Fruit fly (Drosophila melanogaster) whole organism, embryonic: ENCODE data around the gene Rim2.

Source experiments
- ATbp ChIP-seq: fragments of 200-800 bp; sonication (Bioruptor generic); optimal IDR thresholded peaks from 2 replicates; lab custom pipeline; 2017; ENCODE audit warnings: missing biosample characterization, mild to moderate bottlenecking, missing genetic modification characterization, missing genetic modification reagents
- CG11456 ChIP-seq: fragments of 200-800 bp; sonication (Bioruptor generic); IDR thresholded peaks from 3 replicates; pipeline ENCODE4 v1.3.6; 2022; ENCODE audit warnings: missing biosample characterization, missing genetic modification characterization
- CG13287 ChIP-seq: fragments of 200-800 bp; sonication (Bioruptor generic); IDR thresholded peaks from 2 replicates; pipeline ENCODE4 v1.3.6; 2022; ENCODE audit warnings: missing biosample characterization, missing genetic modification characterization; ENCODE audit not compliant: partially characterized antibody
- CG15601 ChIP-seq: fragments of 200-800 bp; sonication (Bioruptor generic); optimal IDR thresholded peaks from 3 replicates; lab custom pipeline; 2019; ENCODE audit warnings: missing biosample characterization, mild to moderate bottlenecking, missing genetic modification characterization, moderate library complexity
- CG1602 ChIP-seq: fragments of 200-800 bp; sonication (Bioruptor generic); optimal IDR thresholded peaks from 3 replicates; lab custom pipeline; 2016; ENCODE audit warnings: missing biosample characterization, missing genetic modification characterization
- CG1603 ChIP-seq: fragments of 200-800 bp; sonication (Bioruptor generic); optimal IDR thresholded peaks from 2 replicates; lab custom pipeline; 2019; ENCODE audit warnings: missing biosample characterization, mild to moderate bottlenecking, missing genetic modification characterization, moderate library complexity
- CG16815 ChIP-seq: fragments of 200-800 bp; sonication (Bioruptor generic); optimal IDR thresholded peaks from 3 replicates; lab custom pipeline; 2017; ENCODE audit warnings: missing biosample characterization, mild to moderate bottlenecking, missing genetic modification characterization
- CG18476 ChIP-seq: fragments of 200-800 bp; sonication (Bioruptor generic); optimal IDR thresholded peaks from 2 replicates; lab custom pipeline; 2016; ENCODE audit warnings: missing biosample characterization, mild to moderate bottlenecking, missing genetic modification characterization
- CG2120 ChIP-seq: fragments of 200-800 bp; sonication (Bioruptor generic); optimal IDR thresholded peaks from 3 replicates; lab custom pipeline; 2016; ENCODE audit warnings: missing biosample characterization, missing genetic modification characterization
- CG30431 ChIP-seq: fragments of 200-800 bp; sonication (Bioruptor generic); optimal IDR thresholded peaks from 2 replicates; lab custom pipeline; 2017; ENCODE audit warnings: missing biosample characterization, missing genetic modification characterization
- CG31388 ChIP-seq: fragments of 200-800 bp; sonication (Bioruptor generic); optimal IDR thresholded peaks from 2 replicates; lab custom pipeline; 2016; ENCODE audit warnings: missing biosample characterization, missing genetic modification characterization
- CG4617 ChIP-seq: fragments of 200-800 bp; sonication (Bioruptor generic); optimal IDR thresholded peaks from 3 replicates; lab custom pipeline; 2016; ENCODE audit warnings: missing biosample characterization, missing genetic modification characterization, borderline replicate concordance
- CG4730 ChIP-seq: fragments of 200-800 bp; sonication (Bioruptor generic); IDR thresholded peaks from 2 replicates; pipeline ENCODE4 v1.3.6; 2022; ENCODE audit warnings: missing biosample characterization, missing genetic modification characterization
- CG4820 ChIP-seq: fragments of 200-800 bp; sonication (Bioruptor generic); optimal IDR thresholded peaks from 3 replicates; lab custom pipeline; 2016; ENCODE audit warnings: missing biosample characterization, missing genetic modification characterization
- CG5180 ChIP-seq: fragments of 200-800 bp; sonication (Bioruptor generic); optimal IDR thresholded peaks from 3 replicates; lab custom pipeline; 2017; ENCODE audit warnings: missing biosample characterization, missing genetic modification characterization, mild to moderate bottlenecking, moderate library complexity, missing genetic modification reagents
- CG6254 ChIP-seq: fragments of 200-800 bp; sonication (Bioruptor generic); optimal IDR thresholded peaks from 3 replicates; lab custom pipeline; 2017; ENCODE audit warnings: mild to moderate bottlenecking, missing biosample characterization, missing genetic modification reagents, missing genetic modification characterization
- CG6689 ChIP-seq: fragments of 200-800 bp; sonication (Bioruptor generic); IDR thresholded peaks from 2 replicates; pipeline ENCODE4 v1.3.6; 2022; ENCODE audit warnings: missing biosample characterization, missing genetic modification characterization
- CG7556 ChIP-seq: fragments of 200-800 bp; sonication (Bioruptor generic); optimal IDR thresholded peaks from 2 replicates; lab custom pipeline; 2017; ENCODE audit warnings: missing biosample characterization, mild to moderate bottlenecking, missing genetic modification characterization
- CG7786 ChIP-seq: fragments of 200-800 bp; sonication (Bioruptor generic); optimal IDR thresholded peaks from 2 replicates; lab custom pipeline; 2016; ENCODE audit warnings: missing biosample characterization, missing genetic modification characterization
- CG7987 ChIP-seq: fragments of 200-800 bp; sonication (Bioruptor generic); optimal IDR thresholded peaks from 2 replicates; lab custom pipeline; 2018; ENCODE audit warnings: missing biosample characterization, mild to moderate bottlenecking, missing genetic modification characterization, moderate library complexity
- CG8281 ChIP-seq: fragments of 200-800 bp; sonication (Bioruptor generic); optimal IDR thresholded peaks from 2 replicates; lab custom pipeline; 2018; ENCODE audit warnings: missing biosample characterization, mild to moderate bottlenecking, missing genetic modification characterization, moderate library complexity
- CG8388 ChIP-seq: fragments of 200-800 bp; sonication (Bioruptor generic); optimal IDR thresholded peaks from 2 replicates; lab custom pipeline; 2019; ENCODE audit warnings: missing biosample characterization, mild to moderate bottlenecking, missing genetic modification characterization, moderate library complexity
- CHES-1-like ChIP-seq: fragments of 200-800 bp; sonication (Bioruptor generic); optimal IDR thresholded peaks from 2 replicates; lab custom pipeline; 2016; ENCODE audit warnings: missing biosample characterization, missing genetic modification characterization
- CkIIα-i1 ChIP-seq: fragments of 200-800 bp; sonication (Bioruptor generic); IDR thresholded peaks from 2 replicates; pipeline ENCODE4 v1.3.6; 2022; ENCODE audit warnings: missing biosample characterization, missing genetic modification characterization
- D ChIP-seq, 2 experiments: fragments of 200-800 bp in 1 of 2; fragments of >200 bp in 1 of 2; sonication (Bioruptor generic) in 1 of 2; optimal IDR thresholded peaks; 2 replicates in 1 of 2; 3 replicates in 1 of 2; lab custom pipeline; 2017; ENCODE audit warnings: mild to moderate bottlenecking in 1 of 2, missing biosample characterization in 1 of 2, missing genetic modification characterization in 1 of 2, missing genetic modification reagents in 1 of 2
- D19B ChIP-seq: fragments of 200-800 bp; sonication (Bioruptor generic); optimal IDR thresholded peaks from 2 replicates; lab custom pipeline; 2017; ENCODE audit warnings: missing biosample characterization, mild to moderate bottlenecking, missing genetic modification characterization
- Dfd ChIP-seq, 2 experiments: fragments of >200 bp; optimal IDR thresholded peaks; 2 replicates each; lab custom pipeline; 2017; ENCODE audit warnings: missing biosample characterization in 2 of 2, missing genetic modification characterization in 2 of 2
- E2f1 ChIP-seq: fragments of 200-800 bp; sonication (Bioruptor generic); IDR thresholded peaks from 2 replicates; pipeline ENCODE4 v1.3.6; 2022; ENCODE audit warnings: missing biosample characterization, missing genetic modification characterization
- Fer3 ChIP-seq: fragments of 200-800 bp; sonication (Bioruptor generic); optimal IDR thresholded peaks from 2 replicates; lab custom pipeline; 2018; ENCODE audit warnings: missing biosample characterization, mild to moderate bottlenecking, missing genetic modification characterization, moderate library complexity
- HLH54F ChIP-seq: fragments of 200-800 bp; sonication (Bioruptor generic); optimal IDR thresholded peaks from 3 replicates; lab custom pipeline; 2016; ENCODE audit warnings: missing biosample characterization, missing genetic modification characterization
- Hr51 ChIP-seq, 2 experiments: fragments of 200-800 bp; sonication (Bioruptor generic); optimal IDR thresholded peaks; 2 replicates in 1 of 2; 3 replicates in 1 of 2; lab custom pipeline; 2016 to 2018; ENCODE audit warnings: missing biosample characterization in 2 of 2, missing genetic modification characterization in 2 of 2, mild to moderate bottlenecking in 1 of 2, moderate library complexity in 1 of 2
- Jarid2 ChIP-seq: fragments of 200-800 bp; sonication (Bioruptor generic); optimal IDR thresholded peaks from 3 replicates; lab custom pipeline; 2017; ENCODE audit warnings: mild to moderate bottlenecking, missing biosample characterization, missing genetic modification reagents, missing genetic modification characterization
- Lim3 ChIP-seq: fragments of 200-800 bp; sonication (Bioruptor generic); IDR thresholded peaks from 2 replicates; pipeline ENCODE4 v1.3.6; 2022; ENCODE audit warnings: missing biosample characterization, missing genetic modification characterization
- Max ChIP-seq: fragments of 200-800 bp; sonication (Bioruptor generic); optimal IDR thresholded peaks from 2 replicates; lab custom pipeline; 2016; ENCODE audit warnings: missing biosample characterization, mild to moderate bottlenecking, missing genetic modification characterization
- NC2α ChIP-seq: fragments of 200-800 bp; sonication (Bioruptor generic); optimal IDR thresholded peaks from 2 replicates; lab custom pipeline; 2016; ENCODE audit warnings: missing biosample characterization, missing genetic modification characterization
- NfI ChIP-seq: fragments of 200-800 bp; sonication (Bioruptor generic); optimal IDR thresholded peaks from 3 replicates; lab custom pipeline; 2018; ENCODE audit warnings: missing biosample characterization, mild to moderate bottlenecking, missing genetic modification characterization, moderate library complexity
- Pdp1 ChIP-seq, 2 experiments: fragments of 200-800 bp; sonication (Bioruptor generic); optimal IDR thresholded peaks; 3 replicates each; lab custom pipeline; 2016; ENCODE audit warnings: missing biosample characterization in 2 of 2, missing genetic modification characterization in 2 of 2, mild to moderate bottlenecking in 1 of 2, moderate library complexity in 1 of 2
- danr ChIP-seq: fragments of 200-800 bp; sonication (Bioruptor generic); IDR thresholded peaks from 2 replicates; pipeline ENCODE4 v1.3.6; 2022; ENCODE audit warnings: missing biosample characterization, missing genetic modification characterization
- fru ChIP-seq: fragments of >200 bp; optimal IDR thresholded peaks from 2 replicates; lab custom pipeline; 2017
- gem ChIP-seq: fragments of 200-800 bp; sonication (Bioruptor generic); optimal IDR thresholded peaks from 2 replicates; lab custom pipeline; 2019; ENCODE audit warnings: missing biosample characterization, mild to moderate bottlenecking, missing genetic modification characterization, moderate library complexity
- kah ChIP-seq: fragments of 200-800 bp; sonication (Bioruptor generic); optimal IDR thresholded peaks from 2 replicates; lab custom pipeline; 2018; ENCODE audit warnings: missing biosample characterization, mild to moderate bottlenecking, missing genetic modification characterization
- nerfin-2 ChIP-seq: fragments of 200-800 bp; sonication (Bioruptor generic); IDR thresholded peaks from 2 replicates; pipeline ENCODE4 v1.3.6; 2022; ENCODE audit warnings: missing biosample characterization, missing genetic modification characterization; ENCODE audit not compliant: partially characterized antibody
- peb ChIP-seq: fragments of 200-800 bp; sonication (Bioruptor generic); IDR thresholded peaks from 2 replicates; pipeline ENCODE4 v1.3.6; 2022; ENCODE audit warnings: missing biosample characterization, missing genetic modification characterization
- pita ChIP-seq: fragments of 200-800 bp; sonication (Bioruptor generic); optimal IDR thresholded peaks from 2 replicates; lab custom pipeline; 2017; ENCODE audit warnings: missing biosample characterization, mild to moderate bottlenecking, missing genetic modification characterization
- repo ChIP-seq: fragments of 200-800 bp; sonication (Bioruptor generic); optimal IDR thresholded peaks from 2 replicates; lab custom pipeline; 2016; ENCODE audit warnings: missing biosample characterization, missing genetic modification characterization
- sens ChIP-seq: fragments of 200-800 bp; sonication (Bioruptor generic); peaks from one replicate; lab custom pipeline; 2016; ENCODE audit warnings: missing biosample characterization, missing genetic modification characterization
- seq ChIP-seq: fragments of 200-800 bp; sonication (Bioruptor generic); IDR thresholded peaks from 2 replicates; pipeline ENCODE4 v1.3.6; 2022; ENCODE audit warnings: missing biosample characterization, missing genetic modification characterization
- trh ChIP-seq: fragments of 200-800 bp; sonication (Bioruptor generic); optimal IDR thresholded peaks from 2 replicates; lab custom pipeline; 2016; ENCODE audit warnings: missing biosample characterization, missing genetic modification characterization
- twi ChIP-seq: fragments of 200-800 bp; optimal IDR thresholded peaks from 2 replicates; lab custom pipeline; 2019; ENCODE audit warnings: missing biosample characterization, mild to moderate bottlenecking, missing genetic modification characterization, moderate library complexity
- zen2 ChIP-seq: fragments of 200-800 bp; sonication (Bioruptor generic); IDR thresholded peaks from 3 replicates; pipeline ENCODE4 v1.3.6; 2022; ENCODE audit warnings: missing biosample characterization, missing genetic modification characterization; ENCODE audit not compliant: partially characterized antibody

Gene Rim2

DNA sequence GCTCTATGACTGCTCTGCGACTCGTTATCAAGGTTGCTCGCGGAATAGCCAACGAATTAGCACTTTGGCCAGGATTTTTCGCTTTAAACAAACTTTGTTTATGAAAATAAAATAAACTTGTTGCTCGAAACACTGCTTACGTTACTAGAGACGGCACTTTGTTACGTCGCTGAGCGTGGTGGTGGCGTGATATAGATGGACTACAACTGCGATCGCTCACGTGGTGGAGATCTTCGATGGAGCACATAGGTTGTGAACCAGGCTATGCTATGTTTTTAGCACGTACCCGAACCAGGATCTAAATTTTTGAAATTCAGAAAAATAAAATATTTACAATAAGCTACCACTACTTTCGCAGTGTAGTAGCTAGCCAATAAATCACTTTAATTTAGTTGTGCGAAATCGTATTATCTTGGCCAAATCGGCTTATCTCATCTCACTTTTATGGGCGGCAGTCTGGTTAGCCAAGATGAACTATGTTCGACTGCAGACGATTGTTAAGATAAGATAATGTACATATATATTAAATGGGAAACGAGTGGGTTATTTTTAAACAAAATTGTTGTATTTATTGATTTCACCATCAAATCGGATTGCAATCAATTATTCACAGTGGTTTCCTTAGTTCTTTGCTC lies 8.4 kb downstream of the Rim2 start, which contains the start of gene frtz (continued):
- TF ChIP-seq NfI (GFP tag; lab: Kevin White, UChicago) (no peak), twi (tag; lab: Kevin White, UChicago) (no peak), Hr51 (GFP tag; optimal IDR thresholded peaks at IDR 0.05; lab: Kevin White, UChicago) (peak in 1 of 2 experiments; percentile 15), D (optimal IDR thresholded peaks at IDR 0.05; lab: Kevin White, UChicago) (no peak), D (GFP tag; optimal IDR thresholded peaks at IDR 0.05; lab: Kevin White, UChicago) (no peak), E2f1 (GFP tag; lab: Robert Waterston, UW) (no peak), kah (GFP tag; lab: Kevin White, UChicago) (no peak), peb (GFP tag; lab: Robert Waterston, UW) (no peak), CG30431 (GFP tag; lab: Kevin White, UChicago) (no peak), ATbp (GFP tag; lab: Kevin White, UChicago) (no peak), CG8281 (tag; lab: Kevin White, UChicago) (no peak), CG11456 (GFP tag; lab: Robert Waterston, UW) (no peak), trh (GFP tag; lab: Kevin White, UChicago) (no peak), CG5180 (no peak), Pdp1 (GFP tag; optimal IDR thresholded peaks at IDR 0.05; lab: Kevin White, UChicago) (peak in 1 of 2 experiments; percentile 35), sens (peak; percentile 24), HLH54F (peak; percentile 13), nerfin-2 (peak; percentile 49), CG8388 (GFP tag; lab: Kevin White, UChicago) (no peak), CG4617 (GFP tag; lab: Kevin White, UChicago) (peak; percentile 53), CG16815 (GFP tag; lab: Kevin White, UChicago) (no peak), Lim3 (GFP tag; lab: Robert Waterston, UW) (no peak), gem (tag; lab: Kevin White, UChicago) (no peak), repo (GFP tag; lab: Kevin White, UChicago) (no peak), pita (peak; percentile 85), Dfd (GFP tag; optimal IDR thresholded peaks at IDR 0.05; lab: Kevin White, UChicago) (no peak), CG6689 (GFP tag; lab: Robert Waterston, UW) (no peak), D19B (GFP tag; lab: Kevin White, UChicago) (no peak), CG4820 (GFP tag; lab: Kevin White, UChicago) (no peak), Jarid2 (GFP tag; lab: Kevin White, UChicago) (no peak), seq (GFP tag; lab: Robert Waterston, UW) (no peak), Fer3 (tag; lab: Kevin White, UChicago) (no peak), CG6254 (no peak), CG7786 (GFP tag; lab: Kevin White, UChicago) (no peak), CG7556 (GFP tag; lab: Kevin White, UChicago) (no peak), CG18476 (no peak), CG13287 (GFP tag; lab: Robert Waterston, UW) (peak; percentile 89), fru (lab: Kevin White, UChicago) (no peak), CG4730 (no peak), zen2 (no peak; the same call in 2 of the 3 replicates), CG31388 (GFP tag; lab: Kevin White, UChicago) (no peak), CHES-1-like (peak; percentile 29), CG1603 (tag; lab: Kevin White, UChicago) (no peak), CG7987 (GFP tag; lab: Kevin White, UChicago) (no peak), CG1602 (no peak), CG15601 (no peak), CkIIα-i1 (GFP tag; lab: Robert Waterston, UW) (no peak), CG2120 (GFP tag; lab: Kevin White, UChicago) (peak; percentile 44), Max (no peak), NC2α (GFP tag; lab: Kevin White, UChicago) (no peak), danr (GFP tag; lab: Robert Waterston, UW) (no peak)
